Fruit fly (Drosophila melanogaster): ENCODE data around the gene Cpr30F.

- no peak for TF ChIP-seq Vsx2 (GFP tag; optimal IDR thresholded peaks at IDR 0.05; ENCODE audit: partially characterized antibody)
- TF ChIP-seq fru (GFP tag; optimal IDR thresholded peaks at IDR 0.05), result no peak
- TF ChIP-seq sv (GFP tag; optimal IDR thresholded peaks at IDR 0.05), result no peak
- no peak for TF ChIP-seq Dfd (GFP tag; optimal IDR thresholded peaks at IDR 0.05)
- TF ChIP-seq Hr78 (GFP tag; optimal IDR thresholded peaks at IDR 0.05), result no peak
- TF ChIP-seq pan (optimal IDR thresholded peaks at IDR 0.05), result no peak
- no peak for TF ChIP-seq OdsH (GFP tag; optimal IDR thresholded peaks at IDR 0.05)
These were observed 42.4 kb downstream of the Cpr30F start, which contains the start of the genes CG34183 and CG4537 for dm6 chr2L:9890576-9890975.
